Fruit fly (Drosophila melanogaster) whole organism, wandering third instar larva: Measurements from ENCODE around the gene TwdlK.

ENCODE experiments used
- Abd-B ChIP-seq: fragments of >200 bp; optimal IDR thresholded peaks from 2 replicates; lab custom pipeline; 2017; ENCODE audit warnings: missing biosample characterization, missing genetic modification characterization
- CG9705 ChIP-seq: fragments of 200-800 bp; sonication (Bioruptor generic); optimal IDR thresholded peaks from 2 replicates; lab custom pipeline; 2018; ENCODE audit warnings: missing biosample characterization, mild to moderate bottlenecking, missing genetic modification characterization
- CrebA ChIP-seq: fragments of 200-800 bp; sonication (Bioruptor generic); optimal IDR thresholded peaks from 2 replicates; lab custom pipeline; 2016; ENCODE audit warnings: missing biosample characterization, mild to moderate bottlenecking, missing genetic modification characterization, borderline replicate concordance
- Dfd ChIP-seq: fragments of >200 bp; optimal IDR thresholded peaks from 2 replicates; lab custom pipeline; 2017; ENCODE audit warnings: missing biosample characterization, missing genetic modification characterization
- Dif ChIP-seq: fragments of 200-275, 200-300 bp; sonication (Bioruptor generic); optimal IDR thresholded peaks from 2 replicates; lab custom pipeline; 2018; ENCODE audit warnings: missing biosample characterization, missing genetic modification characterization; ENCODE audit not compliant: partially characterized antibody
- GATAd ChIP-seq: sonication (Bioruptor generic); optimal IDR thresholded peaks from 2 replicates; lab custom pipeline; 2016; ENCODE audit warnings: missing biosample characterization, missing genetic modification characterization
- HLH106 ChIP-seq: fragments of 200-800 bp; optimal IDR thresholded peaks from 3 replicates; lab custom pipeline; 2019; ENCODE audit warnings: missing biosample characterization, mild to moderate bottlenecking, missing genetic modification characterization, moderate library complexity
- Hnf4 ChIP-seq: fragments of 200-800 bp; sonication (Bioruptor generic); optimal IDR thresholded peaks from 2 replicates; lab custom pipeline; 2016; ENCODE audit warnings: missing biosample characterization, mild to moderate bottlenecking, missing genetic modification characterization
- Hr78 ChIP-seq: fragments of >200 bp; optimal IDR thresholded peaks from 2 replicates; lab custom pipeline; 2017; ENCODE audit warnings: missing biosample characterization, missing genetic modification characterization
- Hr83 ChIP-seq: fragments of 200-300 bp; sonication (Bioruptor generic); optimal IDR thresholded peaks from 2 replicates; lab custom pipeline; 2016; ENCODE audit warnings: missing biosample characterization, mild to moderate bottlenecking, missing genetic modification characterization, moderate library complexity; ENCODE audit not compliant: poor library complexity, severe bottlenecking
- Jra ChIP-seq: sonication (Bioruptor generic); optimal IDR thresholded peaks from 2 replicates; lab custom pipeline; 2016; ENCODE audit warnings: missing biosample characterization, missing genetic modification characterization
- Mio ChIP-seq: sonication (Bioruptor generic); optimal IDR thresholded peaks from 2 replicates; lab custom pipeline; 2016; ENCODE audit warnings: missing biosample characterization, missing genetic modification characterization
- Myc ChIP-seq: fragments of >200 bp; optimal IDR thresholded peaks from 2 replicates; lab custom pipeline; 2017
- N ChIP-seq: fragments of >200 bp; optimal IDR thresholded peaks from 2 replicates; lab custom pipeline; 2018; ENCODE audit warnings: missing biosample characterization, missing external identifiers, missing genetic modification characterization
- OdsH ChIP-seq: fragments of 200-800 bp; sonication (Bioruptor generic); optimal IDR thresholded peaks from 2 replicates; lab custom pipeline; 2016; ENCODE audit warnings: missing biosample characterization, mild to moderate bottlenecking, missing genetic modification characterization
- Rel ChIP-seq, 2 experiments: fragments of 200-800 bp; sonication (Bioruptor generic) in 1 of 2; optimal IDR thresholded peaks; 2 replicates in 1 of 2; 3 replicates in 1 of 2; lab custom pipeline; 2016 to 2019; ENCODE audit warnings: mild to moderate bottlenecking in 2 of 2, missing biosample characterization in 2 of 2, missing genetic modification characterization in 2 of 2, moderate library complexity in 1 of 2
- Vsx2 ChIP-seq: fragments of 200-300, 225-300 bp; sonication (Bioruptor generic); optimal IDR thresholded peaks from 2 replicates; lab custom pipeline; 2018; ENCODE audit warnings: missing biosample characterization, missing genetic modification characterization; ENCODE audit not compliant: partially characterized antibody
- br ChIP-seq: fragments of 200-800 bp; sonication (Bioruptor generic); optimal IDR thresholded peaks from 2 replicates; lab custom pipeline; 2016; ENCODE audit warnings: missing biosample characterization, missing genetic modification characterization
- brk ChIP-seq: fragments of 200-800 bp; sonication (Bioruptor generic); optimal IDR thresholded peaks from 2 replicates; lab custom pipeline; 2016; ENCODE audit warnings: missing biosample characterization, mild to moderate bottlenecking, missing genetic modification characterization
- dl ChIP-seq, 2 experiments: fragments of 175-275, 200-275 bp in 1 of 2; fragments of 200-275 bp in 1 of 2; sonication (Bioruptor generic); optimal IDR thresholded peaks; lab custom pipeline; 2018; ENCODE audit warnings: mild to moderate bottlenecking in 2 of 2, missing biosample characterization in 2 of 2, missing genetic modification characterization in 2 of 2, moderate library complexity in 2 of 2; ENCODE audit not compliant: partially characterized antibody in 2 of 2, insufficient read depth in 1 of 2
- dmrt93B ChIP-seq: fragments of 200-800 bp; sonication (Bioruptor generic); optimal IDR thresholded peaks from 2 replicates; lab custom pipeline; 2018; ENCODE audit warnings: missing biosample characterization, mild to moderate bottlenecking, missing genetic modification characterization
- dsf ChIP-seq: sonication (Bioruptor generic); optimal IDR thresholded peaks from 2 replicates; lab custom pipeline; 2016; ENCODE audit warnings: missing biosample characterization, missing genetic modification characterization, borderline replicate concordance
- ey ChIP-seq: fragments of 200-800 bp; sonication (Bioruptor generic); optimal IDR thresholded peaks from 2 replicates; lab custom pipeline; 2016; ENCODE audit warnings: missing biosample characterization, missing genetic modification characterization
- foxo ChIP-seq, 2 experiments: fragments of 200-800 bp; sonication (Bioruptor generic); optimal IDR thresholded peaks; 2 replicates in 1 of 2; 3 replicates in 1 of 2; lab custom pipeline; 2016 to 2017; ENCODE audit warnings: missing biosample characterization in 2 of 2, missing genetic modification characterization in 2 of 2
- fru ChIP-seq: fragments of 200-800 bp; sonication (Bioruptor generic); optimal IDR thresholded peaks from 3 replicates; lab custom pipeline; 2016; ENCODE audit warnings: missing biosample characterization, mild to moderate bottlenecking, missing genetic modification characterization
- jim ChIP-seq: fragments of 175-275, 200-325 bp; sonication (Bioruptor generic); optimal IDR thresholded peaks from 2 replicates; lab custom pipeline; 2016; ENCODE audit warnings: missing biosample characterization, mild to moderate bottlenecking, missing genetic modification characterization
- lola ChIP-seq: fragments of >200 bp; optimal IDR thresholded peaks from 2 replicates; lab custom pipeline; 2017; ENCODE audit warnings: missing biosample characterization, missing genetic modification characterization
- pan ChIP-seq: fragments of >200 bp; optimal IDR thresholded peaks from 2 replicates; lab custom pipeline; 2017
- psq ChIP-seq: fragments of 200-800 bp; sonication (Bioruptor generic); optimal IDR thresholded peaks from 3 replicates; lab custom pipeline; 2017; ENCODE audit warnings: missing biosample characterization, mild to moderate bottlenecking, missing genetic modification characterization, moderate library complexity
- rgr ChIP-seq: fragments of 200-800 bp; sonication (Bioruptor generic); optimal IDR thresholded peaks from 3 replicates; lab custom pipeline; 2016; ENCODE audit warnings: missing biosample characterization, mild to moderate bottlenecking, missing genetic modification characterization
- sage ChIP-seq: fragments of 200-800 bp; sonication (Bioruptor generic); optimal IDR thresholded peaks from 2 replicates; lab custom pipeline; 2016; ENCODE audit warnings: missing biosample characterization, mild to moderate bottlenecking, missing genetic modification characterization
- sv ChIP-seq: fragments of 200-800 bp; sonication (Bioruptor generic); optimal IDR thresholded peaks from 3 replicates; lab custom pipeline; 2016; ENCODE audit warnings: missing biosample characterization, missing genetic modification characterization
- tai ChIP-seq: sonication (Bioruptor generic); optimal IDR thresholded peaks from 2 replicates; lab custom pipeline; 2016; ENCODE audit warnings: missing biosample characterization, missing genetic modification characterization
- woc ChIP-seq: sonication (Bioruptor generic); optimal IDR thresholded peaks from 2 replicates; lab custom pipeline; 2016; ENCODE audit warnings: missing biosample characterization, mild to moderate bottlenecking, missing genetic modification characterization

TwdlK gene

dm6 chr3R:26621314-26621813 is 7.2 kb downstream of the TwdlK start, which contains the start of gene TwdlP:
Gene TwdlP, minus strand, starts transcription at chr3R:26621364.
- TF ChIP-seq Mio (GFP tag; lab: Kevin White, UChicago) (no peak), Dif (no peak), rgr (GFP tag; lab: Kevin White, UChicago) (no peak), br (GFP tag; lab: Kevin White, UChicago) (no peak), fru (GFP tag; lab: Kevin White, UChicago) (no peak), Jra (GFP tag; lab: Kevin White, UChicago) (no peak), Abd-B (no peak), Hnf4 (no peak), pan (lab: Kevin White, UChicago) (no peak), Rel (GFP tag; optimal IDR thresholded peaks at IDR 0.05; lab: Kevin White, UChicago) (no peak), Rel (tag; optimal IDR thresholded peaks at IDR 0.05; lab: Kevin White, UChicago) (no peak), N (GFP tag; lab: Kevin White, UChicago) (no peak)

dm6 chr3R:26618818-26619217 is 9.7 kb downstream of the TwdlK start, which contains the start of gene TwdlM:
Gene TwdlM, plus strand, starts transcription at chr3R:26619118.
- TF ChIP-seq Hr78 (no peak), jim (GFP tag; lab: Kevin White, UChicago) (no peak), Dif (no peak), HLH106 (tag; lab: Kevin White, UChicago) (no peak), Dfd (GFP tag; lab: Kevin White, UChicago) (no peak), psq (no peak), CG9705 (GFP tag; lab: Kevin White, UChicago) (no peak), sv (GFP tag; lab: Kevin White, UChicago) (no peak), br (GFP tag; lab: Kevin White, UChicago) (no peak), lola (GFP tag; lab: Kevin White, UChicago) (no peak), N (GFP tag; lab: Kevin White, UChicago) (no peak), foxo (GFP tag; optimal IDR thresholded peaks at IDR 0.05; lab: Kevin White, UChicago) (no peak), dmrt93B (GFP tag; lab: Kevin White, UChicago) (no peak), woc (GFP tag; lab: Kevin White, UChicago) (no peak), Hr83 (GFP tag; lab: Kevin White, UChicago) (no peak), GATAd (no peak)

- no peak for TF ChIP-seq Rel (GFP tag; optimal IDR thresholded peaks at IDR 0.05; lab: Kevin White, UChicago)
- no peak for TF ChIP-seq Rel (tag; optimal IDR thresholded peaks at IDR 0.05; lab: Kevin White, UChicago)
- TF ChIP-seq brk = no peak
- TF ChIP-seq Dfd (GFP tag; lab: Kevin White, UChicago) = no peak
- no peak for TF ChIP-seq ey (GFP tag; lab: Kevin White, UChicago)
- TF ChIP-seq N (GFP tag; lab: Kevin White, UChicago) = no peak
- TF ChIP-seq Hnf4 = no peak
- no peak for TF ChIP-seq rgr (GFP tag; lab: Kevin White, UChicago)
- TF ChIP-seq dmrt93B (GFP tag; lab: Kevin White, UChicago) = no peak
- TF ChIP-seq dsf = no peak
- no peak for TF ChIP-seq lola (GFP tag; lab: Kevin White, UChicago)
Observed at dm6 chr3R:26615428-26615827, 13.1 kb downstream of the TwdlK start.

dm6 chr3R:26606498-26606897 is 22.0 kb downstream of the TwdlK start:
- TF ChIP-seq jim (GFP tag; lab: Kevin White, UChicago) = no peak
- TF ChIP-seq CG9705 (GFP tag; lab: Kevin White, UChicago) = no peak
- no peak for TF ChIP-seq tai (GFP tag; lab: Kevin White, UChicago)
- TF ChIP-seq Dfd (GFP tag; lab: Kevin White, UChicago) = no peak
- no peak for TF ChIP-seq Hnf4
- no peak for TF ChIP-seq woc (GFP tag; lab: Kevin White, UChicago)

DNA sequence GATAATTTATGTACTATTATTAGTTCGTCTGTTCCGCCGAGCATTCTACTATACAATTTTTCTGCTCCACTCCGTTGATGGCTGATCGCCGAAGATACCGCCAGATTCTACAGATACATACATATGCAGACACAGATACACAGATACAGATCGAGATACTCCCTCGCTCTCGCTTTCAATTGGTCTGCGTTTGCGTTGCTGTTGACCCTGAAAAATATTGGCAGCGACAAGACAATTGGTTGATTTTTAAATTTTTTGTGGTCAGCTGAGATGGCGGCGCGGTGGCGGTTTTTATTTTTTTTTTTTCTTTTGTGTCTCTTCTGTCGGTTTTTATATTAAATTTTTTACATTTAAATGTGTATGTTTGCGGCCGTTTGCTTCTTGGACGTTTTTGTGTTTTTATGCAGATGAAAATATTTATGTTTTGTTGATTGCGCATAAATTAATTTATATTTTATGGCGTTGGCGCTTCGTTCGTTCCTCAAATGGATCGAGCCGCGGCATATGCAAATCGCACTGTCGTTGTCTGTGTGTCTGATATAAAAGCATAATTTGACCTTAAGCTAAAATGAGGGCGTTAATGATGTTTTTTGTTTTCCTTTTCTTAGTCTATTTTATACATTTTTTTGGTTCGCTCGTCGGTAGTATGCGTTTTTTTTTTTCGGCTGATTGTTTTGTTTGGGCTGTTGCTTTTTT is 34.5 kb downstream of the TwdlK start:
- no peak for TF ChIP-seq tai (GFP tag; lab: Kevin White, UChicago)
- TF ChIP-seq, all 38 proteins: peak for 0

dm6 chr3R:26588158-26588584 is 40.4 kb downstream of the TwdlK start:
- TF ChIP-seq Rel (GFP tag; optimal IDR thresholded peaks at IDR 0.05; lab: Kevin White, UChicago) = no peak
- TF ChIP-seq Rel (tag; optimal IDR thresholded peaks at IDR 0.05; lab: Kevin White, UChicago) = peak; percentile 2
- TF ChIP-seq jim (GFP tag; lab: Kevin White, UChicago) = no peak
- TF ChIP-seq CrebA (GFP tag; lab: Kevin White, UChicago) = no peak
- no peak for TF ChIP-seq sv (GFP tag; lab: Kevin White, UChicago)
- no peak for TF ChIP-seq HLH106 (tag; lab: Kevin White, UChicago)
- no peak for TF ChIP-seq Mio (GFP tag; lab: Kevin White, UChicago)
- TF ChIP-seq Myc (lab: Kevin White, UChicago) = no peak
- TF ChIP-seq rgr (GFP tag; lab: Kevin White, UChicago) = peak; percentile 54
- TF ChIP-seq Dif = no peak
- TF ChIP-seq dmrt93B (GFP tag; lab: Kevin White, UChicago) = no peak
- no peak for TF ChIP-seq ey (GFP tag; lab: Kevin White, UChicago)
- peak; percentile 63 for TF ChIP-seq Hnf4
- no peak for TF ChIP-seq Vsx2 (GFP tag; lab: Kevin White, UChicago)
- TF ChIP-seq foxo (GFP tag; optimal IDR thresholded peaks at IDR 0.05; lab: Kevin White, UChicago) = peak in 1 of 2 experiments; percentile 32
- peak; percentile 47 for TF ChIP-seq Jra (GFP tag; lab: Kevin White, UChicago)
- TF ChIP-seq br (GFP tag; lab: Kevin White, UChicago) = peak; percentile 56
- no peak for TF ChIP-seq sage
- no peak for TF ChIP-seq lola (GFP tag; lab: Kevin White, UChicago)
- TF ChIP-seq GATAd = no peak
- no peak for TF ChIP-seq dl (GFP tag; optimal IDR thresholded peaks at IDR 0.05; lab: Kevin White, UChicago; ENCODE audit: insufficient read depth in 1 of 2, partially characterized antibody in 2 of 2)
- TF ChIP-seq brk = peak; percentile 8
- peak; percentile 24 for TF ChIP-seq OdsH (GFP tag; lab: Kevin White, UChicago)
